Fruit fly (Drosophila melanogaster): ENCODE measurements around the gene CG14621.

The CG14621 gene

DNA sequence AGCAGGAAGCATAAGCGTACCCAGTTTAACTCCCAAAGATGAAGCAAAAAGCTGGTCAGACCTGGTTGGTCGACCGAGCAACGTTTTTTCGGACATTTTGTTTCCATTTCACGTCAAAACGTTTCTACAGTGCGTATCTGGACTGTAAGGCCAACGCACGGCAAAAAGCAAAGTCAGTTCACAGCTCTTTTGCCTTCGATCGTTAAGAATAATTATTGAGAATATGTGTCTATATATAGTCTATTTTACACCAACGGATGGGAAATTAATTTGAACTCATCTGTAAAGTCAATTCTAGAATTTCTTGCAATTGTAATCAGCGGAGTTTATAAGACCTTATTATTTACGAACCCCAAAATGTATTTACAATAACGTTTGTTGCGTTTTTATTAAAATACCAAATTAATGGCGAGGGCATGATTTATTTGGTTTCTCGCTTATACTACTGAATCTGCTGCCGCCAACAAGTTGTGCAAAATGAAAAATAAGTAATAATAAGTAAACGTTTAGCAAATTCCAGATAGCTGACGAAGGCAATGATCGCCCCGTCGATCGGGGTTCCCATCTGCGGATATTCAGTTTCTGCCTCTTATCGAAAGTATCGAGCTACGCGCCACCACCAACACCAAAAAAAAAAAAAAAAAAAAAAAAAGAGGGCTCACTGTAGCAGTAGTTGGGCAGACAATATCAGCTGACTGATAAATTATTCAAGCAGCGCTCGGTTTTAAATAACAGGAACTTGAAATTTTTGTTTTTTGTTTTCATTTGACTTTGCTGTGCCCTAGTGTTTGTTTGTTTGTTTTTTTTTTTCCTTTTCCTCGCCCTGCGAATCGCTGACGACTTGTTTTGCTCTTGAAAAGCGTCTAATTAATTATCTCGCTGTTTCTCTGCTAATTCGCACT lies 33.9 kb downstream of the CG14621 start (continued):
- no peak for TF ChIP-seq sisA (GFP tag; IDR thresholded peaks at IDR 0.05)
- TF ChIP-seq CG1024 (GFP tag; IDR thresholded peaks at IDR 0.05) = no peak
- TF ChIP-seq Sox100B (GFP tag; optimal IDR thresholded peaks at IDR 0.05) = no peak
- TF ChIP-seq bcd (GFP tag; optimal IDR thresholded peaks at IDR 0.05) = no peak
- no peak for TF ChIP-seq CG1832 (GFP tag; optimal IDR thresholded peaks at IDR 0.05)
- no peak for TF ChIP-seq Adf1 (GFP tag; IDR thresholded peaks at IDR 0.05)
- TF ChIP-seq tgo (GFP tag; IDR thresholded peaks at IDR 0.05) = no peak
- TF ChIP-seq vfl (GFP tag; optimal IDR thresholded peaks at IDR 0.05) = no peak
- peak; percentile 32 for TF ChIP-seq CG3281 (GFP tag; optimal IDR thresholded peaks at IDR 0.05)
- TF ChIP-seq sug (tag; optimal IDR thresholded peaks at IDR 0.05) = no peak
- TF ChIP-seq CG2120 (GFP tag; optimal IDR thresholded peaks at IDR 0.05) = peak; percentile 41
- TF ChIP-seq CG6683 (GFP tag; optimal IDR thresholded peaks at IDR 0.05) = no peak
- peak; percentile 38; the same call in 1 of the 2 replicates for TF ChIP-seq CG32772 (GFP tag; IDR thresholded peaks at IDR 0.05)
- TF ChIP-seq CG7839 (tag; optimal IDR thresholded peaks at IDR 0.05) = no peak
- TF ChIP-seq twi (tag; optimal IDR thresholded peaks at IDR 0.05) = no peak
- TF ChIP-seq fd96Cb (tag; optimal IDR thresholded peaks at IDR 0.05) = no peak
- TF ChIP-seq Sry-δ (GFP tag; optimal IDR thresholded peaks at IDR 0.05) = no peak
- no peak for TF ChIP-seq gt (GFP tag; IDR thresholded peaks at IDR 0.05)
- no peak for TF ChIP-seq CG4404 (GFP tag; IDR thresholded peaks at IDR 0.05)
- no peak for TF ChIP-seq pita (GFP tag; optimal IDR thresholded peaks at IDR 0.05)
- TF ChIP-seq Mrtf (GFP tag; IDR thresholded peaks at IDR 0.05) = no peak
- TF ChIP-seq CoRest (tag; optimal IDR thresholded peaks at IDR 0.05) = peak; percentile 18
- TF ChIP-seq CG17912 (GFP tag; optimal IDR thresholded peaks at IDR 0.05) = no peak
- TF ChIP-seq CG30020 (tag; optimal IDR thresholded peaks at IDR 0.05) = no peak
- TF ChIP-seq tup (GFP tag; optimal IDR thresholded peaks at IDR 0.05) = no peak
- no peak for TF ChIP-seq CG6175 (GFP tag; IDR thresholded peaks at IDR 0.05)
- TF ChIP-seq slbo (GFP tag; IDR thresholded peaks at IDR 0.05) = peak; percentile 17; the same call in 1 of the 2 replicates
- no peak for TF ChIP-seq org-1 (GFP tag; optimal IDR thresholded peaks at IDR 0.05)
- no peak for TF ChIP-seq lov (optimal IDR thresholded peaks at IDR 0.05)
- no peak for TF ChIP-seq lov (GFP tag; IDR thresholded peaks at IDR 0.05)
- TF ChIP-seq CG33557 (GFP tag; optimal IDR thresholded peaks at IDR 0.05) = no peak
- TF ChIP-seq Dbx (GFP tag; IDR thresholded peaks at IDR 0.05) = no peak
- TF ChIP-seq CG14050 (GFP tag; IDR thresholded peaks at IDR 0.05) = no peak
- no peak for TF ChIP-seq Dref (GFP tag; IDR thresholded peaks at IDR 0.05)
- no peak for TF ChIP-seq MTF-1 (GFP tag; optimal IDR thresholded peaks at IDR 0.05; ENCODE audit: borderline replicate concordance)
- TF ChIP-seq ranshi (GFP tag; IDR thresholded peaks at IDR 0.05) = no peak
- TF ChIP-seq CG10431 (GFP tag; optimal IDR thresholded peaks at IDR 0.05) = no peak
- no peak for TF ChIP-seq Trl (optimal IDR thresholded peaks at IDR 0.05)
- TF ChIP-seq Trl (GFP tag; optimal IDR thresholded peaks at IDR 0.05) = no peak
- TF ChIP-seq sd (tag; optimal IDR thresholded peaks at IDR 0.05) = peak; percentile 21
- TF ChIP-seq nmo (GFP tag; optimal IDR thresholded peaks at IDR 0.05) = no peak
- TF ChIP-seq kni (GFP tag; optimal IDR thresholded peaks at IDR 0.05) = no peak
- TF ChIP-seq Abd-B (GFP tag; optimal IDR thresholded peaks at IDR 0.05) = no peak
- TF ChIP-seq CG4360 (GFP tag; IDR thresholded peaks at IDR 0.05) = no peak
- no peak for TF ChIP-seq bsh (GFP tag; optimal IDR thresholded peaks at IDR 0.05)
- TF ChIP-seq CG3847 (GFP tag; IDR thresholded peaks at IDR 0.05) = no peak
- peak in 1 of 2 experiments; percentile 16 for TF ChIP-seq crp (GFP tag; optimal IDR thresholded peaks at IDR 0.05)
- 0 out of 2 replicates have a peak, but pooled peaks have one; percentile 10 for TF ChIP-seq Ptx1 (GFP tag; IDR thresholded peaks at IDR 0.05)
- peak; percentile 57; the same call in 1 of the 4 replicates for TF ChIP-seq chinmo (GFP tag; IDR thresholded peaks at IDR 0.05; ENCODE audit: partially characterized antibody)
- TF ChIP-seq CG2678 (tag; optimal IDR thresholded peaks at IDR 0.05) = peak; percentile 30
